Worm (Caenorhabditis elegans) whole organism, L1 larva: ENCODE measurements around the gene ttbk-6.

Source experiments
- alr-1 ChIP-seq: fragments of 200-800 bp; sonication (Bioruptor generic); optimal IDR thresholded peaks from 2 replicates; lab custom pipeline; 2018; ENCODE audit warnings: borderline replicate concordance, mild to moderate bottlenecking, missing genetic modification characterization, missing compliant biosample characterization
- ces-1 ChIP-seq: fragments of 150-350 bp; optimal IDR thresholded peaks from 2 replicates; lab custom pipeline; 2014; ENCODE audit warnings: missing biosample characterization, missing genetic modification reagents, missing genetic modification characterization
- egl-27 ChIP-seq, 2 experiments: fragments of 150-350 bp in 1 of 2; sonication (generic microtip); optimal IDR thresholded peaks; 3 replicates each; lab custom pipeline; 2017 to 2018; ENCODE audit warnings: missing biosample characterization in 2 of 2, missing genetic modification characterization in 2 of 2, missing genetic modification reagents in 2 of 2
- hlh-4 ChIP-seq: sonication (generic microtip); optimal IDR thresholded peaks from 2 replicates; lab custom pipeline; 2016; ENCODE audit warnings: mild to moderate bottlenecking, missing genetic modification characterization, missing compliant biosample characterization
- irx-1 ChIP-seq: sonication (generic microtip); optimal IDR thresholded peaks from 2 replicates; lab custom pipeline; 2016; ENCODE audit warnings: missing genetic modification characterization, missing compliant biosample characterization
- lin-15B ChIP-seq: fragments of 150-350 bp; sonication (generic microtip); optimal IDR thresholded peaks from 3 replicates; lab custom pipeline; 2014; ENCODE audit warnings: missing biosample characterization, missing genetic modification characterization
- lin-39 ChIP-seq: fragments of 150-350 bp; optimal IDR thresholded peaks from 2 replicates; lab custom pipeline; 2014; ENCODE audit warnings: missing biosample characterization, missing genetic modification reagents, missing genetic modification characterization
- pag-3 ChIP-seq: sonication (generic microtip); optimal IDR thresholded peaks from 2 replicates; lab custom pipeline; 2017; ENCODE audit warnings: missing genetic modification characterization, mild to moderate bottlenecking, missing compliant biosample characterization, antibody characterized with exemption, borderline replicate concordance; ENCODE audit not compliant: insufficient read depth
- skn-1 ChIP-seq: fragments of 150-350 bp; optimal IDR thresholded peaks from 2 replicates; lab custom pipeline; 2014; ENCODE audit warnings: missing biosample characterization, missing genetic modification characterization
- xbp-1 ChIP-seq: sonication (generic microtip); optimal IDR thresholded peaks from 2 replicates; lab custom pipeline; 2016; ENCODE audit warnings: missing genetic modification characterization, missing compliant biosample characterization

DNA sequence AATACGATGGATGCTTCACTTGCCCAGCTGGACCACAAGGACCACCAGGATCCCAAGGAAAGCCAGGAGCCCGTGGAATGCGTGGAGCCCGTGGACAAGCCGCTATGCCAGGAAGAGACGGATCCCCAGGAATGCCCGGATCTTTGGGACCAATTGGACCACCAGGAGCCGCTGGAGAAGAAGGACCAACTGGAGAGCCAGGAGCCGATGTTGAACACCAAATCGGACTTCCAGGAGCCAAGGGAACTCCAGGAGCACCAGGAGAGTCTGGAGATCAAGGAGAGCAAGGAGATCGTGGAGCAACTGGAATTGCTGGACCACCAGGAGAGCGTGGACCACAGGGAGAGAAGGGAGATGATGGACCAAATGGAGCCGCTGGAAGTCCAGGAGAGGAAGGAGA is 33.5 kb downstream of the ttbk-6 start:
- TF ChIP-seq pag-3 (no peak), ces-1 (GFP tag; lab: Kevin White, UChicago) (no peak), egl-27 (tag; optimal IDR thresholded peaks at IDR 0.05; lab: Kevin White, UChicago) (no peak), hlh-4 (tag; lab: Kevin White, UChicago) (no peak), lin-39 (tag; lab: Kevin White, UChicago) (no peak), irx-1 (tag; lab: Kevin White, UChicago) (no peak), xbp-1 (tag; lab: Kevin White, UChicago) (no peak), skn-1 (tag; lab: Kevin White, UChicago) (no peak), lin-15B (tag; lab: Kevin White, UChicago) (no peak), alr-1 (tag; lab: Kevin White, UChicago) (no peak)
